Fruit fly (Drosophila melanogaster) whole organism, embryonic: ENCODE results near the gene ath.

Source experiments
- Atf-2 ChIP-seq: fragments of 200-800 bp; sonication (Bioruptor generic); optimal IDR thresholded peaks from 2 replicates; lab custom pipeline; 2016; ENCODE audit warnings: missing biosample characterization, missing genetic modification characterization
- CG10147 ChIP-seq: fragments of 200-800 bp; sonication (Bioruptor generic); optimal IDR thresholded peaks from 2 replicates; lab custom pipeline; 2019; ENCODE audit warnings: missing biosample characterization, mild to moderate bottlenecking, missing genetic modification characterization, moderate library complexity
- CG11696 ChIP-seq: fragments of 200-800 bp; sonication (Bioruptor generic); IDR thresholded peaks from 2 replicates; pipeline ENCODE4 v1.3.6; 2022; ENCODE audit warnings: missing biosample characterization, missing genetic modification characterization
- CG12104 ChIP-seq: fragments of 200-800 bp; sonication (Bioruptor generic); optimal IDR thresholded peaks from 3 replicates; lab custom pipeline; 2016; ENCODE audit warnings: missing biosample characterization, missing genetic modification characterization
- CG12942 ChIP-seq: fragments of 200-800 bp; sonication (Bioruptor generic); optimal IDR thresholded peaks from 3 replicates; lab custom pipeline; 2016; ENCODE audit warnings: missing biosample characterization, missing genetic modification characterization
- CG14050 ChIP-seq: fragments of 200-800 bp; sonication (Bioruptor generic); IDR thresholded peaks from 3 replicates; pipeline ENCODE4 v1.3.6; 2022; ENCODE audit warnings: missing biosample characterization, missing genetic modification characterization
- CG1792 ChIP-seq: fragments of 200-800 bp; sonication (Bioruptor generic); optimal IDR thresholded peaks from 2 replicates; lab custom pipeline; 2016; ENCODE audit warnings: missing biosample characterization, missing genetic modification characterization
- CG18262 ChIP-seq: fragments of 200-800 bp; optimal IDR thresholded peaks from 3 replicates; lab custom pipeline; 2019; ENCODE audit warnings: missing biosample characterization, mild to moderate bottlenecking, missing genetic modification characterization, moderate library complexity
- CG31441 ChIP-seq: fragments of 200-800 bp; sonication (Bioruptor generic); IDR thresholded peaks from 2 replicates; pipeline ENCODE4 v1.3.6; 2022; ENCODE audit warnings: missing biosample characterization, missing genetic modification characterization
- CG5953 ChIP-seq: fragments of 200-800 bp; sonication (Bioruptor generic); IDR thresholded peaks from 2 replicates; pipeline ENCODE4 v1.3.6; 2022; ENCODE audit warnings: missing biosample characterization, missing genetic modification characterization
- CG6791 ChIP-seq: fragments of 200-800 bp; sonication (Bioruptor generic); IDR thresholded peaks from 3 replicates; pipeline ENCODE4 v1.3.6; 2022; ENCODE audit warnings: missing biosample characterization, missing genetic modification characterization; ENCODE audit not compliant: partially characterized antibody
- CG6813 ChIP-seq: fragments of 200-800 bp; sonication (Bioruptor generic); optimal IDR thresholded peaks from 2 replicates; lab custom pipeline; 2017; ENCODE audit warnings: missing biosample characterization, missing genetic modification characterization, mild to moderate bottlenecking, moderate library complexity, missing genetic modification reagents
- CG6854 ChIP-seq: fragments of 200-800 bp; sonication (Bioruptor generic); optimal IDR thresholded peaks from 3 replicates; lab custom pipeline; 2017; ENCODE audit warnings: missing biosample characterization, mild to moderate bottlenecking, missing genetic modification characterization
- CG7271 ChIP-seq: fragments of 200-800 bp; sonication (Bioruptor generic); optimal IDR thresholded peaks from 2 replicates; lab custom pipeline; 2018; ENCODE audit warnings: missing biosample characterization, mild to moderate bottlenecking, missing genetic modification characterization, moderate library complexity
- E2f2 ChIP-seq: fragments of 200-800 bp; sonication (Bioruptor generic); IDR thresholded peaks from 2 replicates; pipeline ENCODE4 v1.3.6; 2022; ENCODE audit warnings: missing biosample characterization, missing genetic modification characterization
- HmgZ ChIP-seq: fragments of 200-800 bp; sonication (Bioruptor generic); optimal IDR thresholded peaks from 2 replicates; lab custom pipeline; 2018; ENCODE audit warnings: missing biosample characterization, mild to moderate bottlenecking, missing genetic modification characterization
- Hsf ChIP-seq: fragments of 200-800 bp; sonication (Bioruptor generic); optimal IDR thresholded peaks from 3 replicates; lab custom pipeline; 2016; ENCODE audit warnings: missing biosample characterization, missing genetic modification characterization
- Med ChIP-seq: fragments of 200-800 bp; sonication (Bioruptor generic); peaks from one replicate; lab custom pipeline; 2016; ENCODE audit warnings: missing biosample characterization, missing genetic modification characterization, mild to moderate bottlenecking, inconsistent platforms, moderate library complexity
- Meics ChIP-seq: fragments of 200-800 bp; sonication (Bioruptor generic); optimal IDR thresholded peaks from 2 replicates; lab custom pipeline; 2017; ENCODE audit warnings: missing biosample characterization, mild to moderate bottlenecking, missing genetic modification characterization
- Rx ChIP-seq: fragments of 200-800 bp; sonication (Bioruptor generic); IDR thresholded peaks from 2 replicates; pipeline ENCODE4 v1.3.6; 2022; ENCODE audit warnings: missing biosample characterization, missing genetic modification characterization
- Taf1 ChIP-seq: fragments of 200-800 bp; sonication (Bioruptor generic); IDR thresholded peaks from 2 replicates; pipeline ENCODE4 v1.3.6; 2022; ENCODE audit warnings: missing biosample characterization, missing genetic modification characterization
- ato ChIP-seq: fragments of 200-800 bp; sonication (Bioruptor generic); IDR thresholded peaks from 2 replicates; pipeline ENCODE4 v1.3.6; 2022; ENCODE audit warnings: missing biosample characterization, missing genetic modification characterization; ENCODE audit not compliant: partially characterized antibody
- bbx ChIP-seq: fragments of 200-800 bp; sonication (Bioruptor generic); IDR thresholded peaks from 2 replicates; pipeline ENCODE4 v1.3.6; 2022; ENCODE audit warnings: missing biosample characterization, missing genetic modification characterization; ENCODE audit not compliant: partially characterized antibody
- bsh ChIP-seq, 2 experiments: fragments of 200-800 bp; sonication (Bioruptor generic); optimal IDR thresholded peaks; 2 replicates each; lab custom pipeline; 2017 to 2018; ENCODE audit warnings: mild to moderate bottlenecking in 2 of 2, missing biosample characterization in 2 of 2, missing genetic modification characterization in 2 of 2, moderate library complexity in 1 of 2
- btn ChIP-seq: fragments of 200-800 bp; sonication (Bioruptor generic); optimal IDR thresholded peaks from 2 replicates; lab custom pipeline; 2016; ENCODE audit warnings: missing biosample characterization, missing genetic modification characterization
- dmrt99B ChIP-seq: fragments of 200-800 bp; sonication (Bioruptor generic); optimal IDR thresholded peaks from 2 replicates; lab custom pipeline; 2018; ENCODE audit warnings: missing biosample characterization, mild to moderate bottlenecking, missing genetic modification characterization, moderate library complexity
- dysf ChIP-seq: fragments of 200-800 bp; sonication (Bioruptor generic); IDR thresholded peaks from 3 replicates; pipeline ENCODE4 v1.3.6; 2022; ENCODE audit warnings: missing biosample characterization, missing genetic modification characterization
- esg ChIP-seq: fragments of 200-800 bp; sonication (Bioruptor generic); conservative IDR thresholded peaks from 2 replicates; pipeline ENCODE4 v1.3.6; 2022; ENCODE audit warnings: missing biosample characterization, missing genetic modification characterization
- fd96Cb ChIP-seq: fragments of 200-800 bp; sonication (Bioruptor generic); optimal IDR thresholded peaks from 2 replicates; lab custom pipeline; 2018; ENCODE audit warnings: missing biosample characterization, mild to moderate bottlenecking, missing genetic modification characterization, moderate library complexity
- her ChIP-seq: fragments of 200-800 bp; sonication (Bioruptor generic); optimal IDR thresholded peaks from 2 replicates; lab custom pipeline; 2016; ENCODE audit warnings: missing biosample characterization, missing genetic modification characterization
- insv ChIP-seq, 2 experiments: fragments of 200-800 bp; sonication (Bioruptor generic); optimal IDR thresholded peaks; 3 replicates each; lab custom pipeline; 2016 to 2018; ENCODE audit warnings: missing biosample characterization in 2 of 2, missing genetic modification characterization in 2 of 2
- jing ChIP-seq: fragments of 200-800 bp; sonication (Bioruptor generic); optimal IDR thresholded peaks from 2 replicates; lab custom pipeline; 2018; ENCODE audit warnings: missing biosample characterization, mild to moderate bottlenecking, missing genetic modification characterization
- knrl ChIP-seq: fragments of 200-800 bp; sonication (Bioruptor generic); IDR thresholded peaks from 3 replicates; pipeline ENCODE4 v1.3.6; 2022; ENCODE audit warnings: missing biosample characterization, missing genetic modification characterization; ENCODE audit not compliant: partially characterized antibody
- pan ChIP-seq, 4 experiments: fragments of >200 bp in 3 of 4; fragments of 200-800 bp in 1 of 4; sonication (Bioruptor generic) in 1 of 4; optimal IDR thresholded peaks in 3 of 4; IDR thresholded peaks in 1 of 4; 2 replicates each; pipeline versions ENCODE4 v1.3.6 to Lab custom; 2017 to 2022; ENCODE audit warnings: missing biosample characterization in 2 of 4, missing genetic modification characterization in 2 of 4, mixed read lengths in 1 of 4
- pb ChIP-seq: fragments of 200-800 bp; sonication (Bioruptor generic); optimal IDR thresholded peaks from 3 replicates; lab custom pipeline; 2016; ENCODE audit warnings: missing biosample characterization, missing genetic modification characterization
- phol ChIP-seq: fragments of 200-800 bp; sonication (Bioruptor generic); optimal IDR thresholded peaks from 3 replicates; lab custom pipeline; 2018; ENCODE audit warnings: missing biosample characterization, mild to moderate bottlenecking, missing genetic modification characterization, moderate library complexity
- ranshi ChIP-seq: fragments of 200-800 bp; sonication (Bioruptor generic); IDR thresholded peaks from 2 replicates; pipeline ENCODE4 v1.3.6; 2022; ENCODE audit warnings: missing biosample characterization, missing genetic modification characterization
- sima ChIP-seq: fragments of 200-800 bp; sonication (Bioruptor generic); optimal IDR thresholded peaks from 2 replicates; lab custom pipeline; 2016; ENCODE audit warnings: missing biosample characterization, missing genetic modification characterization
- ssp ChIP-seq: fragments of 200-800 bp; sonication (Bioruptor generic); IDR thresholded peaks from 2 replicates; pipeline ENCODE4 v1.3.6; 2022; ENCODE audit warnings: missing biosample characterization, missing genetic modification characterization
- tgo ChIP-seq: fragments of 200-800 bp; sonication (Bioruptor generic); IDR thresholded peaks from 3 replicates; pipeline ENCODE4 v1.3.6; 2022; ENCODE audit warnings: missing biosample characterization, missing genetic modification characterization
- trem ChIP-seq: fragments of 200-800 bp; optimal IDR thresholded peaks from 3 replicates; lab custom pipeline; 2019; ENCODE audit warnings: missing biosample characterization, mild to moderate bottlenecking, missing genetic modification characterization, moderate library complexity
- twi ChIP-seq: fragments of 200-800 bp; optimal IDR thresholded peaks from 2 replicates; lab custom pipeline; 2019; ENCODE audit warnings: missing biosample characterization, mild to moderate bottlenecking, missing genetic modification characterization, moderate library complexity
- tx ChIP-seq: fragments of 200-800 bp; sonication (Bioruptor generic); optimal IDR thresholded peaks from 2 replicates; lab custom pipeline; 2016; ENCODE audit warnings: missing biosample characterization, missing genetic modification characterization
- unc-4 ChIP-seq: fragments of 200-800 bp; sonication (Bioruptor generic); IDR thresholded peaks from 2 replicates; pipeline ENCODE4 v1.3.6; 2022; ENCODE audit warnings: missing biosample characterization, missing genetic modification characterization; ENCODE audit not compliant: partially characterized antibody
- unpg ChIP-seq: fragments of 200-800 bp; sonication (Bioruptor generic); optimal IDR thresholded peaks from 3 replicates; lab custom pipeline; 2018; ENCODE audit warnings: missing biosample characterization, mild to moderate bottlenecking, missing genetic modification characterization, moderate library complexity
- vnd ChIP-seq: fragments of 200-800 bp; sonication (Bioruptor generic); IDR thresholded peaks from 3 replicates; pipeline ENCODE4 v1.3.6; 2022; ENCODE audit warnings: missing biosample characterization, missing genetic modification characterization; ENCODE audit not compliant: partially characterized antibody
- wdn ChIP-seq: fragments of 200-800 bp; sonication (Bioruptor generic); IDR thresholded peaks from 2 replicates; pipeline ENCODE4 v1.3.6; 2022; ENCODE audit warnings: missing biosample characterization, missing genetic modification characterization
- zen ChIP-seq: fragments of 200-800 bp; sonication (Bioruptor generic); optimal IDR thresholded peaks from 3 replicates; lab custom pipeline; 2018; ENCODE audit warnings: missing biosample characterization, mild to moderate bottlenecking, missing genetic modification characterization, moderate library complexity

The ath gene

dm6 chr2L:10260750-10261493 is 50.0 kb downstream of the ath start, which contains the start of gene Pten (continued):
- peak; percentile 63 for TF ChIP-seq Hsf (GFP tag; lab: Kevin White, UChicago)
- TF ChIP-seq E2f2 (GFP tag; lab: Robert Waterston, UW), result peak; percentile 60
- TF ChIP-seq CG11696 (GFP tag; lab: Robert Waterston, UW), result 0 out of 2 replicates have a peak, but pooled peaks have one; percentile 33
- TF ChIP-seq Rx (GFP tag; lab: Robert Waterston, UW), result no peak
- peak; percentile 61 for TF ChIP-seq trem (tag; lab: Kevin White, UChicago)
- TF ChIP-seq CG12104 (GFP tag; lab: Kevin White, UChicago), result peak; percentile 79
- no peak for TF ChIP-seq twi (tag; lab: Kevin White, UChicago)
- TF ChIP-seq CG10147 (GFP tag; lab: Kevin White, UChicago), result peak; percentile 38
- TF ChIP-seq CG6813 (GFP tag; lab: Kevin White, UChicago), result no peak
- TF ChIP-seq dmrt99B (tag; lab: Kevin White, UChicago), result no peak
- no peak for TF ChIP-seq ranshi (GFP tag; lab: Robert Waterston, UW)
- TF ChIP-seq insv (GFP tag; optimal IDR thresholded peaks at IDR 0.05; lab: Kevin White, UChicago), result no peak
- TF ChIP-seq CG1792 (GFP tag; lab: Kevin White, UChicago), result peak; percentile 58
- peak; percentile 51; the same call in 1 of the 3 replicates for TF ChIP-seq tgo (GFP tag; lab: Robert Waterston, UW)
- peak; percentile 75 for TF ChIP-seq Meics (GFP tag; lab: Kevin White, UChicago)
- TF ChIP-seq jing (GFP tag; lab: Kevin White, UChicago), result no peak
- TF ChIP-seq zen (tag; lab: Kevin White, UChicago), result peak; percentile 77
- TF ChIP-seq her (GFP tag; lab: Kevin White, UChicago), result no peak
- TF ChIP-seq CG18262 (tag; lab: Kevin White, UChicago), result peak; percentile 84
- TF ChIP-seq pan (optimal IDR thresholded peaks at IDR 0.05; lab: Kevin White, UChicago), result no peak
- peak in 1 of 2 experiments; percentile 79 for TF ChIP-seq pan (GFP tag; optimal IDR thresholded peaks at IDR 0.05 in 1 of 2, IDR thresholded peaks at IDR 0.05 in 1 of 2)
- 0 out of 2 replicates have a peak, but pooled peaks have one; percentile 50 for TF ChIP-seq esg (GFP tag; lab: Robert Waterston, UW)
- TF ChIP-seq sima (GFP tag; lab: Kevin White, UChicago), result peak; percentile 28
- peak; percentile 41 for TF ChIP-seq unpg (GFP tag; lab: Kevin White, UChicago)
- TF ChIP-seq CG5953 (GFP tag; lab: Robert Waterston, UW), result no peak
- peak; percentile 81 for TF ChIP-seq ssp (GFP tag; lab: Robert Waterston, UW)
- TF ChIP-seq knrl (GFP tag; lab: Robert Waterston, UW), result peak; percentile 87
- peak; percentile 5 for TF ChIP-seq CG6854 (GFP tag; lab: Kevin White, UChicago)
- TF ChIP-seq pb (GFP tag; lab: Kevin White, UChicago), result peak; percentile 31
- peak; percentile 94 for TF ChIP-seq Med (GFP tag; lab: Kevin White, UChicago)
- peak in 1 of 2 experiments; percentile 54 for TF ChIP-seq bsh (GFP tag; optimal IDR thresholded peaks at IDR 0.05; lab: Kevin White, UChicago)
- TF ChIP-seq dysf (GFP tag; lab: Robert Waterston, UW), result no peak; the same call in 2 of the 3 replicates
- peak; percentile 89 for TF ChIP-seq bbx (GFP tag; lab: Robert Waterston, UW)
- TF ChIP-seq CG7271 (tag; lab: Kevin White, UChicago), result peak; percentile 16
- TF ChIP-seq tx (GFP tag; lab: Kevin White, UChicago), result peak; percentile 64
- TF ChIP-seq CG31441 (GFP tag; lab: Robert Waterston, UW), result no peak
- TF ChIP-seq Taf1, result 0 out of 2 replicates have a peak, but pooled peaks have one; percentile 18
- peak; percentile 57 for TF ChIP-seq HmgZ (tag; lab: Kevin White, UChicago)
- TF ChIP-seq CG6791 (GFP tag; lab: Robert Waterston, UW), result peak; percentile 93
- TF ChIP-seq unc-4, result peak; percentile 75
- peak; percentile 85 for TF ChIP-seq vnd (GFP tag; lab: Robert Waterston, UW)
- peak; percentile 52 for TF ChIP-seq Atf-2 (GFP tag; lab: Kevin White, UChicago)
- TF ChIP-seq btn (GFP tag; lab: Kevin White, UChicago), result peak; percentile 23
- peak; percentile 85 for TF ChIP-seq phol (tag; lab: Kevin White, UChicago)
- peak; percentile 80 for TF ChIP-seq fd96Cb (tag; lab: Kevin White, UChicago)
- TF ChIP-seq wdn (GFP tag; lab: Robert Waterston, UW), result 0 out of 2 replicates have a peak, but pooled peaks have one; percentile 21
- peak; percentile 43; the same call in 2 of the 3 replicates for TF ChIP-seq CG14050 (GFP tag; lab: Robert Waterston, UW)
- TF ChIP-seq ato (GFP tag; lab: Robert Waterston, UW), result peak; percentile 87
- peak; percentile 38 for TF ChIP-seq CG12942 (GFP tag; lab: Kevin White, UChicago)
